Worm (Caenorhabditis elegans) whole organism, L4 larva: ENCODE data around the gene asp-12.
A peak's percentile ranks its signal among the peaks of the same experiment; 100 is the strongest.

ENCODE experiments used
- ZK546.5 ChIP-seq, 2 experiments: sonication (generic microtip); optimal IDR thresholded peaks; 2 replicates each; lab custom pipeline; 2017; ENCODE audit warnings: missing biosample characterization in 2 of 2, missing genetic modification characterization in 2 of 2
- aly-2 ChIP-seq: sonication (generic microtip); optimal IDR thresholded peaks from 2 replicates; lab custom pipeline; 2018; ENCODE audit warnings: missing biosample characterization, missing genetic modification characterization
- dmd-6 ChIP-seq: fragments of 200-800 bp; sonication (Bioruptor generic); IDR thresholded peaks from 2 replicates; pipeline ENCODE4 v1.3.6; 2022; ENCODE audit warnings: missing genetic modification reagents, missing genetic modification characterization, missing compliant biosample characterization
- mdl-1 ChIP-seq, 2 experiments: fragments of 150-350 bp in 1 of 2; sonication (generic microtip) in 1 of 2; optimal IDR thresholded peaks; 2 replicates each; lab custom pipeline; 2014 to 2017; ENCODE audit warnings: missing biosample characterization in 2 of 2, missing genetic modification characterization in 2 of 2
- mdt-29 ChIP-seq: fragments of 200-800 bp; sonication (Bioruptor generic); IDR thresholded peaks from 2 replicates; pipeline ENCODE4 v1.3.6; 2022; ENCODE audit warnings: missing genetic modification reagents, missing genetic modification characterization, missing compliant biosample characterization
- nhr-41 ChIP-seq: fragments of 200-800 bp; sonication (Bioruptor generic); IDR thresholded peaks from 2 replicates; pipeline ENCODE4 v1.3.6; 2022; ENCODE audit warnings: missing genetic modification reagents, missing genetic modification characterization, missing compliant biosample characterization
- pha-4 ChIP-seq, 2 experiments: fragments of 150-350 bp in 1 of 2; fragments of 200-800 bp in 1 of 2; sonication (Bioruptor generic) in 1 of 2; IDR thresholded peaks in 1 of 2; optimal IDR thresholded peaks in 1 of 2; 2 replicates each; pipeline versions ENCODE4 v1.3.6 to Lab custom; 2014 to 2022; ENCODE audit warnings: missing genetic modification characterization in 2 of 2, missing genetic modification reagents in 2 of 2, missing biosample characterization in 1 of 2, missing compliant biosample characterization in 1 of 2
- snpc-4 ChIP-seq: fragments of 150-350 bp; optimal IDR thresholded peaks from 2 replicates; lab custom pipeline; 2014; ENCODE audit warnings: missing biosample characterization, missing genetic modification characterization
- spr-1 ChIP-seq: sonication (generic microtip); optimal IDR thresholded peaks from 2 replicates; lab custom pipeline; 2016; ENCODE audit warnings: mild to moderate bottlenecking, missing genetic modification characterization, missing compliant biosample characterization
- unc-39 ChIP-seq: sonication (generic microtip); optimal IDR thresholded peaks from 2 replicates; lab custom pipeline; 2017; ENCODE audit warnings: missing biosample characterization, missing genetic modification characterization

DNA sequence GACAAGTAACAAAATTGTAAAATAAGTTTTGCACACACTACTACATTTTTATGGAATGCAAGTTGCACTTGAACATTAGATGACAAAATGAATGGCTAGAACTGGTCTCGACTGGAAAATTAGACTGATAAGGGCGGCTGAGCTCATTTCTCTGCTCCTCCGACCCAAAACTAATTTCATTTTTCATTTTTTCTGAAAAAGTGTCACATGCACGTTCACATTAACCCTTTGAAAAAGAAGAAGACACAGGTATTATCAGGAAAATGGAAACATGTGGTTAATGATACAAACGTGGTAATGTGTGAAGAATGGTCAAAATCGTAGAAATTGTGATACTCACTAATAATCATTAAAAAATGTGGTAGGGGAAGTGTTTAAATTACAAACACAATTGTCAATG is 38.0 kb downstream of the asp-12 start:
- no peak for TF ChIP-seq pha-4 (GFP tag; IDR thresholded peaks at IDR 0.05; lab: Robert Waterston, UW)
- TF ChIP-seq pha-4 (tag; optimal IDR thresholded peaks at IDR 0.05; lab: Kevin White, UChicago) = no peak
- TF ChIP-seq mdt-29 = no peak
- no peak for TF ChIP-seq ZK546.5 (tag; optimal IDR thresholded peaks at IDR 0.05; lab: Kevin White, UChicago)
- no peak for TF ChIP-seq nhr-41
- no peak for TF ChIP-seq unc-39
- no peak for TF ChIP-seq snpc-4 (tag; lab: Kevin White, UChicago)
- TF ChIP-seq aly-2 (tag; lab: Kevin White, UChicago) = no peak
- TF ChIP-seq mdl-1 (tag; optimal IDR thresholded peaks at IDR 0.05; lab: Kevin White, UChicago) = no peak
- peak; percentile 82 for TF ChIP-seq dmd-6
- TF ChIP-seq spr-1 (tag; lab: Kevin White, UChicago) = no peak
